Worm (Caenorhabditis elegans): ENCODE data around the gene unc-25.

unc-25 gene

DNA sequence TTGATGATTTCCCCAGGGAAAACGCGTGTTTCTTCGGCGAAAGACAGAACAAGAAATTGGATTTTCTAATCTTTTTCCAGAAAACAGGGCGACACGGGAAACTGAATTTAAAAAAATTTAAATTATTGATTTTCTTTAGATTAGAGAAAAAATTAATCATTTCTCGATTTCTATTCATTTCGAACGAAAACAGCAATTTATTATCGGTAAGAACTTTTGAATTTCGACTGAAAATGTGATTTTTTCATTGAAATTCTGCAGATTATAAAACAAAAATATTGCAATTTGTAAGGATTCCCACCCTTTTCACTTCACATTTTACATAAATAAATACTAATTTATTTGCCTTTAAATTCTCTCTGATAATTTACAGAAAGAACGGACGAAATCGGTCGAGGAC lies 29.9 kb downstream of the unc-25 start, which contains the start of gene bckd-1A:
TSS of gene bckd-1A (minus strand) at position 101 of the 400 bp plus-strand sequence.
- TF ChIP-seq madf-10 (tag; optimal IDR thresholded peaks at IDR 0.05) (no peak), rcor-1 (GFP tag; IDR thresholded peaks at IDR 0.05) (no peak), ceh-79 (tag; optimal IDR thresholded peaks at IDR 0.05) (no peak), bed-2 (GFP tag; IDR thresholded peaks at IDR 0.05) (no peak), egl-18 (GFP tag; IDR thresholded peaks at IDR 0.05) (no peak), die-1 (tag; optimal IDR thresholded peaks at IDR 0.05) (no peak), atf-7 (tag; optimal IDR thresholded peaks at IDR 0.05) (no peak), nfyb-1 (GFP tag; IDR thresholded peaks at IDR 0.05) (no peak), chd-7 (tag; optimal IDR thresholded peaks at IDR 0.05) (no peak), B0035.1 (tag; optimal IDR thresholded peaks at IDR 0.05) (no peak)

DNA sequence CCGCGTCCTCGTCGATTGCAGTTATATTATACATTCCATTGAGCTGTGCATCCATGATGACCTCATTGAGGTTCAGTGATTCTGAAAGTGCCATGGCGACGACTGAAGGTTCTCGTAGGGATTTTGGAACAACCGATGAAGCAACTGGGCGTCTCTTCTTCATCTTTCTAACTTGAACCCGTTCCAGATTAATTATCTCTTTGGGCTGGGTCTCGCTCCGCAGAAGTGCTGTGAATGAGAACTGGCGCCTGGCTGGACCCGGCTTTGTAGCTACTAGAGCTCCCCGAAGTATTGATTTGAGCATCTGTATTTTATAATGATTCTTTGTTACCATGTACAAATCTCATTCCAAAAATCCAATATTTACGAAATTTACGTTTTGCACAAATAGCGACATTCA lies 35.1 kb downstream of the unc-25 start, which contains the start of gene ZK1010.2:
TSS of gene ZK1010.2 (minus strand) at position 304 of the 400 bp plus-strand sequence.
- TF ChIP-seq snpc-4 (GFP tag; optimal IDR thresholded peaks at IDR 0.05): no peak
- TF ChIP-seq snpc-4 (tag; optimal IDR thresholded peaks at IDR 0.05): no peak
- no peak for TF ChIP-seq die-1 (tag; optimal IDR thresholded peaks at IDR 0.05)
- no peak for TF ChIP-seq snpc-1.3 (tag; optimal IDR thresholded peaks at IDR 0.05; ENCODE audit: insufficient read depth)
- TF ChIP-seq K12H6.12 (tag; optimal IDR thresholded peaks at IDR 0.05): no peak
- TF ChIP-seq ceh-91 (GFP tag; IDR thresholded peaks at IDR 0.05): no peak
- TF ChIP-seq unc-130 (GFP tag; optimal IDR thresholded peaks at IDR 0.05): no peak
- TF ChIP-seq let-526 (GFP tag; IDR thresholded peaks at IDR 0.05): no peak
- no peak for TF ChIP-seq Y53F4B.3 (GFP tag; IDR thresholded peaks at IDR 0.05)
- TF ChIP-seq T07F8.4 (tag; optimal IDR thresholded peaks at IDR 0.05): no peak
- TF ChIP-seq T26A5.8 (tag; optimal IDR thresholded peaks at IDR 0.05): no peak
- TF ChIP-seq ztf-6 (GFP tag; IDR thresholded peaks at IDR 0.05): no peak
- TF ChIP-seq lsl-1 (GFP tag; optimal IDR thresholded peaks at IDR 0.05): peak; percentile 30
- peak; percentile 40 for TF ChIP-seq xnd-1 (tag; optimal IDR thresholded peaks at IDR 0.05)
- TF ChIP-seq F37B4.10 (GFP tag; IDR thresholded peaks at IDR 0.05): no peak
- TF ChIP-seq F55B11.4 (tag; optimal IDR thresholded peaks at IDR 0.05; ENCODE audit: borderline replicate concordance, insufficient read depth): no peak
- no peak for TF ChIP-seq pha-4 (tag; optimal IDR thresholded peaks at IDR 0.05)
- TF ChIP-seq zim-3 (tag; optimal IDR thresholded peaks at IDR 0.05): no peak
- TF ChIP-seq akir-1 (GFP tag; optimal IDR thresholded peaks at IDR 0.05): no peak
- no peak for TF ChIP-seq F39B2.1 (GFP tag; IDR thresholded peaks at IDR 0.05)
- TF ChIP-seq rpc-1 (optimal IDR thresholded peaks at IDR 0.05): no peak
- TF ChIP-seq rpc-1 (tag; optimal IDR thresholded peaks at IDR 0.05): no peak
- TF ChIP-seq madf-8 (GFP tag; conservative IDR thresholded peaks at IDR 0.05): no peak
- TF ChIP-seq dpl-1 (GFP tag; optimal IDR thresholded peaks at IDR 0.05): no peak
- no peak for TF ChIP-seq Y79H2A.3 (GFP tag; conservative IDR thresholded peaks at IDR 0.05)
- no peak for TF ChIP-seq ztf-18 (tag; optimal IDR thresholded peaks at IDR 0.05)
- TF ChIP-seq sptf-2 (GFP tag; optimal IDR thresholded peaks at IDR 0.05): no peak
- peak; percentile 70 for TF ChIP-seq madf-6 (GFP tag; IDR thresholded peaks at IDR 0.05)
- peak; percentile 11 for TF ChIP-seq mes-4 (tag; optimal IDR thresholded peaks at IDR 0.05)
- TF ChIP-seq sdz-38 (tag; optimal IDR thresholded peaks at IDR 0.05): no peak
- TF ChIP-seq let-607 (tag; optimal IDR thresholded peaks at IDR 0.05): no peak
- peak; percentile 41; the same call in 1 of the 2 replicates for TF ChIP-seq D2030.7 (GFP tag; IDR thresholded peaks at IDR 0.05)
- no peak for TF ChIP-seq mxl-1 (tag; optimal IDR thresholded peaks at IDR 0.05)
- TF ChIP-seq Y56A3A.18 (GFP tag; IDR thresholded peaks at IDR 0.05): no peak
- TF ChIP-seq ztf-26 (tag; optimal IDR thresholded peaks at IDR 0.05): no peak
- no peak for TF ChIP-seq ets-4 (GFP tag; optimal IDR thresholded peaks at IDR 0.05)
- peak; percentile 7 for TF ChIP-seq chd-7 (tag; optimal IDR thresholded peaks at IDR 0.05)
- TF ChIP-seq nhr-90 (tag; optimal IDR thresholded peaks at IDR 0.05): no peak
- peak; percentile 92 for TF ChIP-seq B0336.3 (GFP tag; IDR thresholded peaks at IDR 0.05)
- TF ChIP-seq F57C9.4 (tag; optimal IDR thresholded peaks at IDR 0.05): no peak
- no peak for TF ChIP-seq nfyb-1 (GFP tag; IDR thresholded peaks at IDR 0.05)
- no peak for TF ChIP-seq B0019.2 (GFP tag; conservative IDR thresholded peaks at IDR 0.05)

Data from whole organism, young adult.